Worm (Caenorhabditis elegans) whole organism, midembryonic: ENCODE data around the gene dpff-1.

Experiments
- ref-1 ChIP-seq: fragments of 200-800 bp; sonication (Bioruptor generic); conservative IDR thresholded peaks from 2 replicates; pipeline ENCODE4 v1.3.6; 2022; ENCODE audit warnings: missing genetic modification reagents, missing genetic modification characterization, missing compliant biosample characterization
- ztf-23 ChIP-seq: fragments of 200-800 bp; sonication (Bioruptor generic); IDR thresholded peaks from 2 replicates; pipeline ENCODE4 v1.3.6; 2022; ENCODE audit warnings: missing genetic modification reagents, missing genetic modification characterization, missing compliant biosample characterization
- ztf-29 ChIP-seq: fragments of 200-800 bp; sonication (Bioruptor generic); IDR thresholded peaks from 2 replicates; pipeline ENCODE4 v1.3.6; 2022; ENCODE audit warnings: missing genetic modification reagents, missing genetic modification characterization, missing compliant biosample characterization

DNA sequence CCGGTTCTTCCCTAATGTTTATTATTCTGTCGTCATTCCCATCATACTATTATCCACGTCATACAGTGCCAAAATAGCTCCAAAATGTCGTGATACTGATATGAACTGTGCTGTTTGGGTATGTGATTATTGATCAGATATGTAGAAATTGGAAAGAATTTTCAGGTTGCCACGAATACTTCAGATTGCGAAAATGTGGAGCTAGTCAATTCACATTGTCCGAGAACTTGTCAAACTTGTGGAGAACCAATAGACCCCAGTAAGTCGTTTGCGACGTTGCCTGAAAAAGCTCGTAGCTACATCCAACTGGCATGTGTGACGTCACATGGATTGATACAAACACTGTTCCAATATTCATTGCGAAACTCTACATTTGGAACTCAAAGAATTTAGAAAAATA, 21.7 kb downstream of the dpff-1 start:
- TF ChIP-seq ztf-23 (GFP tag; lab: Robert Waterston, UW) (no peak), ref-1 (GFP tag; lab: Robert Waterston, UW) (no peak), ztf-29 (GFP tag; lab: Robert Waterston, UW) (no peak)
